Worm (Caenorhabditis elegans): Measurements from ENCODE around the gene glb-20.

The glb-20 gene

DNA sequence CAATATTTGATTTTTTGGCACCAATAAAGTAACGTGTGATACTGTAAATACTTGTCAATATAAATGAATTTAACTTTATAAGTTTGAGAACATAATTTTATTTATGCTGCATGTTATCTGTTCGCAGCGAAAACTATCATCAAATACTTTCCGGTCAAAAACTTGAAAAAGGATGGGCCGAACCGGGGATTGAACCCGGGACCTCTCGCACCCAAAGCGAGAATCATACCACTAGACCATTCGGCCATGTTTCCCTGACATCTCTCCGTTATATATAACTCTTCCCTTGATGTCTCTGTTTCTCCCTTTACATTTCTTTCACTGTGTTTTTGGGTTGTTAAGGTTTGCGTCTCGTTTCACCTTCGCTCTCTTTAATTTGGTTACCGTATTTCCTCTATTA lies 44.2 kb downstream of the glb-20 start (continued):
- TF ChIP-seq ceh-9 (tag; optimal IDR thresholded peaks at IDR 0.05) (peak; percentile 50), ceh-48 (tag; optimal IDR thresholded peaks at IDR 0.05) (peak; percentile 48), hlh-13 (GFP tag; optimal IDR thresholded peaks at IDR 0.05) (peak; percentile 42), madf-2 (tag; optimal IDR thresholded peaks at IDR 0.05) (peak; percentile 72), Y22D7AL.16 (tag; optimal IDR thresholded peaks at IDR 0.05) (peak; percentile 57), tbx-7 (tag; optimal IDR thresholded peaks at IDR 0.05) (peak; percentile 4), F13H6.1 (tag; optimal IDR thresholded peaks at IDR 0.05) (peak; percentile 52), eyg-1 (tag; optimal IDR thresholded peaks at IDR 0.05) (peak; percentile 44), sdc-2 (tag; optimal IDR thresholded peaks at IDR 0.05) (peak; percentile 94), ttx-3 (tag; optimal IDR thresholded peaks at IDR 0.05) (peak; percentile 68), pag-3 (tag; optimal IDR thresholded peaks at IDR 0.05; ENCODE audit: borderline replicate concordance) (no peak), unc-55 (GFP tag; optimal IDR thresholded peaks at IDR 0.05) (no peak), tbx-2 (tag; optimal IDR thresholded peaks at IDR 0.05) (peak; percentile 70), ceh-34 (tag; optimal IDR thresholded peaks at IDR 0.05) (peak; percentile 23), dmd-4 (tag; optimal IDR thresholded peaks at IDR 0.05; ENCODE audit: borderline replicate concordance) (no peak), ceh-31 (tag; optimal IDR thresholded peaks at IDR 0.05) (peak; percentile 23), pha-4 (tag; optimal IDR thresholded peaks at IDR 0.05) (no peak), sox-2 (GFP tag; IDR thresholded peaks at IDR 0.05) (peak; percentile 78), pat-9 (tag; optimal IDR thresholded peaks at IDR 0.05) (peak; percentile 64), K02D7.2 (tag; optimal IDR thresholded peaks at IDR 0.05) (no peak), hlh-8 (tag; optimal IDR thresholded peaks at IDR 0.05) (peak; percentile 70), C38D4.7 (GFP tag; optimal IDR thresholded peaks at IDR 0.05) (peak; percentile 79), ceh-22 (tag; optimal IDR thresholded peaks at IDR 0.05) (no peak), ztf-16 (tag; optimal IDR thresholded peaks at IDR 0.05) (peak; percentile 74), ceh-2 (tag; optimal IDR thresholded peaks at IDR 0.05) (peak; percentile 42), ref-2 (tag; optimal IDR thresholded peaks at IDR 0.05) (peak; percentile 74), pha-2 (tag; optimal IDR thresholded peaks at IDR 0.05) (peak; percentile 23)

DNA sequence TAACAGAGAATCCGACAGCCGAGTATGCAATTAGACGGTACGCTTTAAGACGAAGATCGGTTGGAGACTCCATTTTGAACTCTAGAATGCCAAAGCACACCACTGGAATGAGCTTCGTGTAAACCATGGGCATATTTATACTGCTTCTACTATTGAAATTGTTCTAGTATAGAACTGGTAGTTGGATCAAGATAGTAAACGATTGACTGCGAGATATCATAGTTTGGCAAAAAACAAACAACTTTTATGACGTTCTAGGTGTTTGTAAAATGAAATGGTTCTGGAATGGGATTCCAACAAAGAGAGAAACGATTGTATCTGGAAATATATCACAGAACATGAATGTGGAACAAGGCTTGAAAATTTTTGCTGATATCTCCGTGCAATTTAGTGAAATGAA lies 45.0 kb downstream of the glb-20 start, which contains the start of gene col-185:
Gene col-185, minus strand, starts transcription at position 101 of the 400 bp plus-strand sequence.
- TF ChIP-seq fkh-6 (tag; optimal IDR thresholded peaks at IDR 0.05) (no peak), fax-1 (tag; optimal IDR thresholded peaks at IDR 0.05) (no peak), dve-1 (tag; optimal IDR thresholded peaks at IDR 0.05) (no peak), ahr-1 (tag; optimal IDR thresholded peaks at IDR 0.05) (no peak), npax-4 (tag; optimal IDR thresholded peaks at IDR 0.05) (no peak), C08G9.2 (tag; optimal IDR thresholded peaks at IDR 0.05) (no peak), hlh-15 (tag; optimal IDR thresholded peaks at IDR 0.05) (no peak), odd-2 (tag; optimal IDR thresholded peaks at IDR 0.05) (no peak), ceh-31 (tag; optimal IDR thresholded peaks at IDR 0.05) (no peak), ref-2 (tag; optimal IDR thresholded peaks at IDR 0.05) (no peak), gmeb-2 (tag; optimal IDR thresholded peaks at IDR 0.05) (no peak), sdc-2 (tag; optimal IDR thresholded peaks at IDR 0.05) (no peak), ttx-3 (tag; optimal IDR thresholded peaks at IDR 0.05) (no peak), dmd-4 (tag; optimal IDR thresholded peaks at IDR 0.05; ENCODE audit: borderline replicate concordance) (no peak), madf-2 (tag; optimal IDR thresholded peaks at IDR 0.05) (no peak), nfya-1 (tag; optimal IDR thresholded peaks at IDR 0.05) (no peak), ztf-16 (tag; optimal IDR thresholded peaks at IDR 0.05) (no peak)

DNA sequence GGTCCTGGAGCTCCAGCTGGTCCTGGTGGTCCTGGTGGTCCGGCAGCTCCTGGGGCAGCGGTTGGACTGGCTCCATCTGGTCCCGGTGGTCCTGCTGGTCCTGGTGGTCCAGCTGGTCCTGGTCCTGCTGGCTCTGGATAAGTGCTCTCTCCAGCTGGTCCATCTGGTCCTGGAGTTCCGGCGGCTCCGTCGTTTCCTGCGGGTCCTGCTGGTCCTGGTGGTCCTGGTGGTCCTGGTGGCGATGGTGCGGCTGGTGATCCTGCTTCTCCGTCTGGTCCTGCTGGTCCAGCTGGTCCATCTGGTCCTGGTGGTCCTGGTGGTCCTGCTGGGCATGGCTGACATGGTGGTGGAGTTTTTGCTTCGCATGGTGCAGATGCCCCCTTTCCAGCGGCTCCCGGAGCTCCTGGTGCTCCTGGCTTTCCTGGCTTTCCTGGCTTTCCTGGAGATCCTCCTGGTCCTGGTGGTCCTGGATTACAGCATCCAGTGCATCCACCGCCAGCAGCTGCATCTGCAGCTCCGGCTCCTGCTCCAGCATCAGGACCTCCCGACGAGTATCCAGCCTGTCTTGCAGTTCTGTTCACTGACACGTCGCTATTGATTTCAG lies 45.6 kb downstream of the glb-20 start:
- TF ChIP-seq npax-4 (tag; optimal IDR thresholded peaks at IDR 0.05) (no peak), hlh-6 (tag; optimal IDR thresholded peaks at IDR 0.05) (peak; percentile 36), ttx-3 (tag; optimal IDR thresholded peaks at IDR 0.05) (no peak)
